Fruit fly (Drosophila melanogaster) Kc167 (cell line): ENCODE results near the gene CG17325.

Experiments
- Myc ChIP-seq: fragments of >200 bp; optimal IDR thresholded peaks from 2 replicates; lab custom pipeline; 2017; ENCODE audit warnings: missing external identifiers
- Sin3A ChIP-seq: fragments of >200 bp; optimal IDR thresholded peaks from 2 replicates; lab custom pipeline; 2018; ENCODE audit warnings: missing external identifiers
- h ChIP-seq: fragments of >200 bp; optimal IDR thresholded peaks from 3 replicates; lab custom pipeline; 2018; ENCODE audit warnings: missing external identifiers
- psq ChIP-seq: fragments of >200 bp; optimal IDR thresholded peaks from 2 replicates; lab custom pipeline; 2017; ENCODE audit warnings: missing external identifiers
- ttk ChIP-seq: sonication (Bioruptor generic); optimal IDR thresholded peaks from 2 replicates; lab custom pipeline; 2017; ENCODE audit warnings: missing external identifiers

- no peak for TF ChIP-seq h (lab: Kevin White, UChicago)
- no peak for TF ChIP-seq psq
- no peak for TF ChIP-seq Myc
- no peak for TF ChIP-seq ttk (lab: Kevin White, UChicago)
- TF ChIP-seq Sin3A, result no peak
Observed at dm6 chr2L:18787415-18787989, 24.9 kb upstream of the CG17325 start.
